Fruit fly (Drosophila melanogaster) whole organism, embryonic: Measurements from ENCODE around the gene CG33796.
A peak's percentile ranks its signal among the peaks of the same experiment; 100 is the strongest.

Experiments
- CG10543 ChIP-seq: fragments of 200-800 bp; sonication (Bioruptor generic); optimal IDR thresholded peaks from 3 replicates; lab custom pipeline; 2017; ENCODE audit warnings: missing biosample characterization, mild to moderate bottlenecking, missing genetic modification characterization, moderate library complexity
- CG14965 ChIP-seq: fragments of 200-800 bp; sonication (Bioruptor generic); optimal IDR thresholded peaks from 2 replicates; lab custom pipeline; 2016; ENCODE audit warnings: missing biosample characterization, missing genetic modification characterization, borderline replicate concordance
- CG16815 ChIP-seq: fragments of 200-800 bp; sonication (Bioruptor generic); optimal IDR thresholded peaks from 3 replicates; lab custom pipeline; 2017; ENCODE audit warnings: missing biosample characterization, mild to moderate bottlenecking, missing genetic modification characterization
- CG17186 ChIP-seq: fragments of 200-800 bp; sonication (Bioruptor generic); optimal IDR thresholded peaks from 3 replicates; lab custom pipeline; 2017; ENCODE audit warnings: missing biosample characterization, missing genetic modification reagents, missing genetic modification characterization
- CG3281 ChIP-seq: fragments of 200-800 bp; sonication (Bioruptor generic); optimal IDR thresholded peaks from 3 replicates; lab custom pipeline; 2017; ENCODE audit warnings: missing biosample characterization, mild to moderate bottlenecking, missing genetic modification characterization
- CG6272 ChIP-seq: fragments of 200-800 bp; sonication (Bioruptor generic); IDR thresholded peaks from 2 replicates; pipeline ENCODE4 v1.3.6; 2022; ENCODE audit warnings: missing biosample characterization, missing genetic modification characterization
- CG7372 ChIP-seq: fragments of 200-800 bp; sonication (Bioruptor generic); IDR thresholded peaks from 2 replicates; pipeline ENCODE4 v1.3.6; 2022; ENCODE audit warnings: missing biosample characterization, missing genetic modification characterization
- CG7556 ChIP-seq: fragments of 200-800 bp; sonication (Bioruptor generic); optimal IDR thresholded peaks from 2 replicates; lab custom pipeline; 2017; ENCODE audit warnings: missing biosample characterization, mild to moderate bottlenecking, missing genetic modification characterization
- CG7786 ChIP-seq: fragments of 200-800 bp; sonication (Bioruptor generic); optimal IDR thresholded peaks from 2 replicates; lab custom pipeline; 2016; ENCODE audit warnings: missing biosample characterization, missing genetic modification characterization
- CG7987 ChIP-seq: fragments of 200-800 bp; sonication (Bioruptor generic); optimal IDR thresholded peaks from 2 replicates; lab custom pipeline; 2018; ENCODE audit warnings: missing biosample characterization, mild to moderate bottlenecking, missing genetic modification characterization, moderate library complexity
- CG8924 ChIP-seq: fragments of 200-800 bp; optimal IDR thresholded peaks from 3 replicates; lab custom pipeline; 2019; ENCODE audit warnings: missing biosample characterization, mild to moderate bottlenecking, missing genetic modification characterization, moderate library complexity
- CG9609 ChIP-seq: fragments of 200-800 bp; sonication (Bioruptor generic); optimal IDR thresholded peaks from 3 replicates; lab custom pipeline; 2016; ENCODE audit warnings: missing biosample characterization, missing genetic modification characterization
- Dbx ChIP-seq: fragments of 200-800 bp; sonication (Bioruptor generic); IDR thresholded peaks from 3 replicates; pipeline ENCODE4 v1.3.6; 2022; ENCODE audit warnings: missing biosample characterization, missing genetic modification characterization
- Dip3 ChIP-seq: fragments of 200-800 bp; sonication (Bioruptor generic); optimal IDR thresholded peaks from 3 replicates; lab custom pipeline; 2016; ENCODE audit warnings: missing biosample characterization, missing genetic modification characterization
- Doc2 ChIP-seq: fragments of 200-800 bp; sonication (Bioruptor generic); IDR thresholded peaks from 2 replicates; pipeline ENCODE4 v1.3.6; 2022; ENCODE audit warnings: missing biosample characterization, missing genetic modification characterization
- HHEX ChIP-seq: fragments of 200-800 bp; sonication (Bioruptor generic); optimal IDR thresholded peaks from 3 replicates; lab custom pipeline; 2017; ENCODE audit warnings: missing biosample characterization, mild to moderate bottlenecking, missing genetic modification characterization, missing genetic modification reagents
- HLH3B ChIP-seq: fragments of 200-800 bp; sonication (Bioruptor generic); IDR thresholded peaks from 2 replicates; pipeline ENCODE4 v1.3.6; 2022; ENCODE audit warnings: missing biosample characterization, missing genetic modification characterization
- NC2α ChIP-seq: fragments of 200-800 bp; sonication (Bioruptor generic); optimal IDR thresholded peaks from 2 replicates; lab custom pipeline; 2016; ENCODE audit warnings: missing biosample characterization, missing genetic modification characterization
- NC2β ChIP-seq: fragments of 200-800 bp; sonication (Bioruptor generic); optimal IDR thresholded peaks from 2 replicates; lab custom pipeline; 2016; ENCODE audit warnings: missing biosample characterization, missing genetic modification characterization
- Neu2 ChIP-seq: fragments of 200-800 bp; sonication (Bioruptor generic); optimal IDR thresholded peaks from 3 replicates; lab custom pipeline; 2016; ENCODE audit warnings: missing biosample characterization, missing genetic modification characterization, borderline replicate concordance
- NfI ChIP-seq: fragments of 200-800 bp; sonication (Bioruptor generic); optimal IDR thresholded peaks from 3 replicates; lab custom pipeline; 2018; ENCODE audit warnings: missing biosample characterization, mild to moderate bottlenecking, missing genetic modification characterization, moderate library complexity
- Opbp ChIP-seq: fragments of 200-800 bp; sonication (Bioruptor generic); IDR thresholded peaks from 3 replicates; pipeline ENCODE4 v1.3.6; 2022; ENCODE audit warnings: missing biosample characterization, missing genetic modification characterization; ENCODE audit not compliant: partially characterized antibody
- Ravus ChIP-seq: fragments of 200-800 bp; sonication (Bioruptor generic); IDR thresholded peaks from 2 replicates; pipeline ENCODE4 v1.3.6; 2022; ENCODE audit warnings: missing biosample characterization, missing genetic modification characterization
- Sin3A ChIP-seq: fragments of >200 bp; optimal IDR thresholded peaks from 2 replicates; lab custom pipeline; 2018
- ara ChIP-seq: fragments of 200-800 bp; sonication (Bioruptor generic); IDR thresholded peaks from 2 replicates; pipeline ENCODE4 v1.3.6; 2022; ENCODE audit warnings: missing biosample characterization, missing genetic modification characterization
- ase ChIP-seq: fragments of 200-800 bp; sonication (Bioruptor generic); IDR thresholded peaks from 3 replicates; pipeline ENCODE4 v1.3.6; 2022; ENCODE audit warnings: missing biosample characterization, missing genetic modification characterization
- ash1 ChIP-seq: fragments of 200-800 bp; sonication (Bioruptor generic); optimal IDR thresholded peaks from 2 replicates; lab custom pipeline; 2018; ENCODE audit warnings: missing biosample characterization, mild to moderate bottlenecking, missing genetic modification characterization
- ato ChIP-seq: fragments of 200-800 bp; sonication (Bioruptor generic); IDR thresholded peaks from 2 replicates; pipeline ENCODE4 v1.3.6; 2022; ENCODE audit warnings: missing biosample characterization, missing genetic modification characterization; ENCODE audit not compliant: partially characterized antibody
- bsh ChIP-seq, 2 experiments: fragments of 200-800 bp; sonication (Bioruptor generic); optimal IDR thresholded peaks; 2 replicates each; lab custom pipeline; 2017 to 2018; ENCODE audit warnings: mild to moderate bottlenecking in 2 of 2, missing biosample characterization in 2 of 2, missing genetic modification characterization in 2 of 2, moderate library complexity in 1 of 2
- danr ChIP-seq: fragments of 200-800 bp; sonication (Bioruptor generic); IDR thresholded peaks from 2 replicates; pipeline ENCODE4 v1.3.6; 2022; ENCODE audit warnings: missing biosample characterization, missing genetic modification characterization
- esg ChIP-seq: fragments of 200-800 bp; sonication (Bioruptor generic); conservative IDR thresholded peaks from 2 replicates; pipeline ENCODE4 v1.3.6; 2022; ENCODE audit warnings: missing biosample characterization, missing genetic modification characterization
- gro ChIP-seq: fragments of 200-800 bp; sonication (Bioruptor generic); optimal IDR thresholded peaks from 2 replicates; lab custom pipeline; 2016; ENCODE audit warnings: missing biosample characterization, missing genetic modification characterization
- jing ChIP-seq: fragments of 200-800 bp; sonication (Bioruptor generic); optimal IDR thresholded peaks from 2 replicates; lab custom pipeline; 2018; ENCODE audit warnings: missing biosample characterization, mild to moderate bottlenecking, missing genetic modification characterization
- maf-S ChIP-seq: fragments of 200-800 bp; sonication (Bioruptor generic); optimal IDR thresholded peaks from 2 replicates; lab custom pipeline; 2016; ENCODE audit warnings: missing biosample characterization, missing genetic modification characterization
- odd ChIP-seq: fragments of 200-800 bp; sonication (Bioruptor generic); optimal IDR thresholded peaks from 2 replicates; lab custom pipeline; 2017; ENCODE audit warnings: missing biosample characterization, mild to moderate bottlenecking, missing genetic modification characterization
- pan ChIP-seq, 4 experiments: fragments of >200 bp in 3 of 4; fragments of 200-800 bp in 1 of 4; sonication (Bioruptor generic) in 1 of 4; optimal IDR thresholded peaks in 3 of 4; IDR thresholded peaks in 1 of 4; 2 replicates each; pipeline versions ENCODE4 v1.3.6 to Lab custom; 2017 to 2022; ENCODE audit warnings: missing biosample characterization in 2 of 4, missing genetic modification characterization in 2 of 4, mixed read lengths in 1 of 4
- slp2 ChIP-seq: fragments of 200-800 bp; sonication (Bioruptor generic); optimal IDR thresholded peaks from 2 replicates; lab custom pipeline; 2016; ENCODE audit warnings: missing biosample characterization, missing genetic modification characterization
- ssp ChIP-seq: fragments of 200-800 bp; sonication (Bioruptor generic); IDR thresholded peaks from 2 replicates; pipeline ENCODE4 v1.3.6; 2022; ENCODE audit warnings: missing biosample characterization, missing genetic modification characterization
- usp ChIP-seq: fragments of >200 bp; optimal IDR thresholded peaks from 2 replicates; lab custom pipeline; 2017; ENCODE audit warnings: missing biosample characterization, missing genetic modification characterization

Gene CG33796

dm6 chr3L:16128973-16129745, 40.7 kb downstream of the CG33796 start, which contains the start of gene SsRbeta (continued):
- TF ChIP-seq CG7556 (GFP tag; lab: Kevin White, UChicago), result peak; percentile 64
- no peak for TF ChIP-seq slp2 (GFP tag; lab: Kevin White, UChicago)
- peak; percentile 20; the same call in 1 of the 2 replicates for TF ChIP-seq ara (GFP tag; lab: Robert Waterston, UW)
- TF ChIP-seq Sin3A (lab: Kevin White, UChicago), result peak; percentile 37
- TF ChIP-seq usp (GFP tag; lab: Kevin White, UChicago), result no peak
- TF ChIP-seq CG9609 (GFP tag; lab: Kevin White, UChicago), result peak; percentile 23
- no peak for TF ChIP-seq danr
- TF ChIP-seq ase (GFP tag; lab: Robert Waterston, UW), result peak; percentile 74; the same call in 2 of the 3 replicates
- TF ChIP-seq Opbp, result peak; percentile 74
- no peak for TF ChIP-seq Neu2 (GFP tag; lab: Kevin White, UChicago)
- TF ChIP-seq ato (GFP tag; lab: Robert Waterston, UW), result peak; percentile 50; the same call in 1 of the 2 replicates
- TF ChIP-seq maf-S (GFP tag; lab: Kevin White, UChicago), result no peak
- peak; percentile 58 for TF ChIP-seq CG7372
- no peak for TF ChIP-seq odd (GFP tag; lab: Kevin White, UChicago)
- TF ChIP-seq CG16815 (GFP tag; lab: Kevin White, UChicago), result no peak
- no peak for TF ChIP-seq jing
- TF ChIP-seq CG6272 (GFP tag; lab: Robert Waterston, UW), result no peak
- peak; percentile 9 for TF ChIP-seq NfI (GFP tag; lab: Kevin White, UChicago)
- no peak for TF ChIP-seq CG14965 (GFP tag; lab: Kevin White, UChicago)
- TF ChIP-seq ssp (GFP tag; lab: Robert Waterston, UW), result no peak
- TF ChIP-seq CG7987 (GFP tag; lab: Kevin White, UChicago), result peak; percentile 66
- no peak for TF ChIP-seq pan (optimal IDR thresholded peaks at IDR 0.05; lab: Kevin White, UChicago)
- peak in 1 of 2 experiments; percentile 66 for TF ChIP-seq pan (GFP tag; optimal IDR thresholded peaks at IDR 0.05 in 1 of 2, IDR thresholded peaks at IDR 0.05 in 1 of 2)
- no peak for TF ChIP-seq Dip3 (GFP tag; lab: Kevin White, UChicago)
- TF ChIP-seq Ravus, result no peak
- no peak for TF ChIP-seq CG3281 (GFP tag; lab: Kevin White, UChicago)
- peak; percentile 51 for TF ChIP-seq HLH3B (GFP tag; lab: Robert Waterston, UW)
- peak; percentile 54 for TF ChIP-seq CG10543 (GFP tag; lab: Kevin White, UChicago)
- TF ChIP-seq gro (GFP tag; lab: Kevin White, UChicago), result peak; percentile 43
- TF ChIP-seq Dbx (GFP tag; lab: Robert Waterston, UW), result peak; percentile 20; the same call in 2 of the 3 replicates
- TF ChIP-seq bsh (GFP tag; optimal IDR thresholded peaks at IDR 0.05; lab: Kevin White, UChicago), result peak in 1 of 2 experiments; percentile 46
- no peak for TF ChIP-seq NC2α
- no peak for TF ChIP-seq CG7786 (GFP tag; lab: Kevin White, UChicago)
- TF ChIP-seq CG8924 (tag; lab: Kevin White, UChicago), result peak; percentile 5
- peak; percentile 49 for TF ChIP-seq CG17186
- TF ChIP-seq Doc2, result no peak
- TF ChIP-seq esg (GFP tag; lab: Robert Waterston, UW), result peak; percentile 41
- no peak for TF ChIP-seq ash1 (GFP tag; lab: Kevin White, UChicago)
- no peak for TF ChIP-seq HHEX (GFP tag; lab: Kevin White, UChicago)
- TF ChIP-seq NC2β (GFP tag; lab: Kevin White, UChicago), result peak; percentile 61
- TF ChIP-seq, all 482 proteins: peak for 207
